Worm (Caenorhabditis elegans) whole organism, L2 larva: ENCODE results near the gene clec-148.

Experiments used
- C34F6.9 ChIP-seq: fragments of 150-350 bp; optimal IDR thresholded peaks from 2 replicates; lab custom pipeline; 2014; ENCODE audit warnings: missing biosample characterization, missing genetic modification characterization
- F13H6.1 ChIP-seq: sonication (generic microtip); optimal IDR thresholded peaks from 2 replicates; lab custom pipeline; 2016; ENCODE audit warnings: missing genetic modification characterization, missing compliant biosample characterization
- R02D3.7 ChIP-seq: fragments of 150-350 bp; optimal IDR thresholded peaks from 2 replicates; lab custom pipeline; 2014; ENCODE audit warnings: missing biosample characterization, missing genetic modification characterization
- Y55F3AM.14 ChIP-seq: fragments of 200-800 bp; sonication (Bioruptor generic); optimal IDR thresholded peaks from 2 replicates; lab custom pipeline; 2018; ENCODE audit warnings: mild to moderate bottlenecking, missing genetic modification characterization, missing compliant biosample characterization
- ZK546.5 ChIP-seq: sonication (generic microtip); optimal IDR thresholded peaks from 2 replicates; lab custom pipeline; 2017; ENCODE audit warnings: missing biosample characterization, missing genetic modification characterization
- alr-1 ChIP-seq: fragments of 150-350 bp; optimal IDR thresholded peaks from 2 replicates; lab custom pipeline; 2014; ENCODE audit warnings: missing biosample characterization, missing genetic modification characterization
- ama-1 ChIP-seq: fragments of 150-350 bp; optimal IDR thresholded peaks from 2 replicates; lab custom pipeline; 2018; ENCODE audit warnings: inconsistent platforms
- blmp-1 ChIP-seq: sonication (generic microtip); optimal IDR thresholded peaks from 2 replicates; lab custom pipeline; 2017; ENCODE audit warnings: missing genetic modification characterization, mild to moderate bottlenecking, missing compliant biosample characterization, antibody characterized with exemption, moderate library complexity; ENCODE audit not compliant: insufficient read depth
- ceh-16 ChIP-seq: fragments of 150-350 bp; optimal IDR thresholded peaks from 2 replicates; lab custom pipeline; 2014; ENCODE audit warnings: missing biosample characterization, missing genetic modification characterization
- ceh-82 ChIP-seq: fragments of 150-350 bp; optimal IDR thresholded peaks from 2 replicates; lab custom pipeline; 2014; ENCODE audit warnings: missing biosample characterization, missing genetic modification characterization
- dmd-4 ChIP-seq: sonication (generic microtip); optimal IDR thresholded peaks from 2 replicates; lab custom pipeline; 2017; ENCODE audit warnings: missing biosample characterization, missing genetic modification characterization
- egl-27 ChIP-seq: sonication (generic microtip); optimal IDR thresholded peaks from 3 replicates; lab custom pipeline; 2017; ENCODE audit warnings: missing biosample characterization, missing genetic modification reagents, missing genetic modification characterization
- elt-1 ChIP-seq: fragments of 150-350 bp; optimal IDR thresholded peaks from 2 replicates; lab custom pipeline; 2014; ENCODE audit warnings: missing biosample characterization, missing genetic modification characterization
- fos-1 ChIP-seq: fragments of 150-350 bp; optimal IDR thresholded peaks from 2 replicates; lab custom pipeline; 2014; ENCODE audit warnings: missing biosample characterization, missing genetic modification characterization
- gmeb-1 ChIP-seq: fragments of 150-350 bp; optimal IDR thresholded peaks from 2 replicates; lab custom pipeline; 2014; ENCODE audit warnings: missing biosample characterization, missing genetic modification characterization
- lin-11 ChIP-seq: fragments of 150-350 bp; sonication (generic microtip); optimal IDR thresholded peaks from 2 replicates; lab custom pipeline; 2014; ENCODE audit warnings: missing biosample characterization, missing genetic modification characterization, inconsistent platforms, mixed read lengths
- lin-13 ChIP-seq: fragments of 150-350 bp; optimal IDR thresholded peaks from 2 replicates; lab custom pipeline; 2014; ENCODE audit warnings: missing biosample characterization, missing genetic modification reagents, missing genetic modification characterization
- lsy-2 ChIP-seq, 2 experiments: fragments of 150-350 bp in 1 of 2; sonication (generic microtip) in 1 of 2; optimal IDR thresholded peaks; 2 replicates each; lab custom pipeline; 2014 to 2017; ENCODE audit warnings: missing biosample characterization in 2 of 2, missing genetic modification characterization in 2 of 2
- mab-5 ChIP-seq: fragments of 150-350 bp; optimal IDR thresholded peaks from 2 replicates; lab custom pipeline; 2014; ENCODE audit warnings: missing biosample characterization, missing genetic modification characterization
- mbf-1 ChIP-seq: sonication (generic microtip); optimal IDR thresholded peaks from 2 replicates; lab custom pipeline; 2017; ENCODE audit warnings: missing biosample characterization, missing genetic modification characterization
- mdl-1 ChIP-seq, 2 experiments: fragments of 150-350 bp in 1 of 2; sonication (generic microtip) in 1 of 2; optimal IDR thresholded peaks; 2 replicates each; lab custom pipeline; 2017; ENCODE audit warnings: missing biosample characterization in 2 of 2, missing genetic modification characterization in 2 of 2
- nhr-10 ChIP-seq: sonication (generic microtip); optimal IDR thresholded peaks from 2 replicates; lab custom pipeline; 2017; ENCODE audit warnings: missing biosample characterization, missing genetic modification characterization
- nhr-11 ChIP-seq: fragments of 150-350 bp; optimal IDR thresholded peaks from 2 replicates; lab custom pipeline; 2014; ENCODE audit warnings: missing biosample characterization, missing genetic modification characterization
- nhr-12 ChIP-seq: fragments of 150-350 bp; optimal IDR thresholded peaks from 2 replicates; lab custom pipeline; 2014; ENCODE audit warnings: missing biosample characterization, missing genetic modification characterization
- nhr-21 ChIP-seq: fragments of 150-350 bp; optimal IDR thresholded peaks from 2 replicates; lab custom pipeline; 2014; ENCODE audit warnings: missing biosample characterization, missing genetic modification characterization
- nhr-23 ChIP-seq: fragments of 150-350 bp; optimal IDR thresholded peaks from 2 replicates; lab custom pipeline; 2014; ENCODE audit warnings: missing biosample characterization, missing genetic modification reagents, missing genetic modification characterization
- nhr-237 ChIP-seq: fragments of 150-350 bp; optimal IDR thresholded peaks from 2 replicates; lab custom pipeline; 2014; ENCODE audit warnings: missing biosample characterization, missing genetic modification characterization
- nhr-25 ChIP-seq: fragments of 150-350 bp; sonication (generic microtip); optimal IDR thresholded peaks from 3 replicates; lab custom pipeline; 2014; ENCODE audit warnings: missing biosample characterization, missing genetic modification characterization
- nhr-6 ChIP-seq: fragments of 150-350 bp; optimal IDR thresholded peaks from 2 replicates; lab custom pipeline; 2014; ENCODE audit warnings: missing biosample characterization, missing genetic modification characterization
- nhr-77 ChIP-seq: fragments of 150-350 bp; optimal IDR thresholded peaks from 2 replicates; lab custom pipeline; 2014; ENCODE audit warnings: missing biosample characterization, missing genetic modification characterization
- sma-3 ChIP-seq: sonication (generic microtip); optimal IDR thresholded peaks from 2 replicates; lab custom pipeline; 2016; ENCODE audit warnings: missing genetic modification reagents, missing genetic modification characterization, missing compliant biosample characterization
- unc-39 ChIP-seq: fragments of 150-350 bp; optimal IDR thresholded peaks from 2 replicates; lab custom pipeline; 2014; ENCODE audit warnings: missing biosample characterization, missing genetic modification characterization
- unc-55 ChIP-seq: fragments of 150-350 bp; sonication (generic microtip); optimal IDR thresholded peaks from 3 replicates; lab custom pipeline; 2014; ENCODE audit warnings: missing biosample characterization, missing genetic modification reagents, missing genetic modification characterization
- ztf-1 ChIP-seq: fragments of 200-800 bp; sonication (Bioruptor generic); conservative IDR thresholded peaks from 2 replicates; pipeline ENCODE4 v1.3.6; 2022; ENCODE audit warnings: missing genetic modification characterization, missing compliant biosample characterization
- ztf-11 ChIP-seq: sonication (generic microtip); optimal IDR thresholded peaks from 2 replicates; lab custom pipeline; 2017; ENCODE audit warnings: missing biosample characterization, missing genetic modification characterization

clec-148 gene

ce11 chrIII:175733-176132, at the start of gene clec-148:
Gene clec-148 (minus strand): TSS chrIII:175833.
- TF ChIP-seq fos-1 (tag; lab: Kevin White, UChicago) = peak; percentile 53
- no peak for TF ChIP-seq gmeb-1 (tag; lab: Kevin White, UChicago)

- TF ChIP-seq Y55F3AM.14 = no peak
- TF ChIP-seq ceh-82 = no peak
These were observed 46.9 kb upstream of the clec-148 start for ce11 chrIII:222508-222907.

ce11 chrIII:220368-220767, 44.7 kb upstream of the clec-148 start:
- TF ChIP-seq dmd-4 (tag; lab: Kevin White, UChicago) (no peak), lin-11 (tag; lab: Kevin White, UChicago) (no peak), unc-55 (GFP tag; lab: Kevin White, UChicago) (peak; percentile 55), nhr-25 (tag; lab: Kevin White, UChicago) (no peak), ztf-11 (tag; lab: Kevin White, UChicago) (no peak), unc-39 (tag; lab: Kevin White, UChicago) (no peak), alr-1 (tag; lab: Kevin White, UChicago) (no peak), nhr-11 (tag; lab: Kevin White, UChicago) (no peak), F13H6.1 (tag; lab: Kevin White, UChicago) (peak; percentile 23), C34F6.9 (tag; lab: Kevin White, UChicago) (peak; percentile 3)

- TF ChIP-seq nhr-12 (tag; lab: Kevin White, UChicago) = no peak
- no peak for TF ChIP-seq egl-27
- TF ChIP-seq nhr-77 = no peak
- no peak for TF ChIP-seq mbf-1 (tag; lab: Kevin White, UChicago)
- no peak for TF ChIP-seq nhr-237 (tag; lab: Kevin White, UChicago)
- no peak for TF ChIP-seq nhr-10
- TF ChIP-seq gmeb-1 (tag; lab: Kevin White, UChicago) = no peak
- no peak for TF ChIP-seq lin-11 (tag; lab: Kevin White, UChicago)
- no peak for TF ChIP-seq nhr-21 (tag; lab: Kevin White, UChicago)
- TF ChIP-seq unc-55 (GFP tag; lab: Kevin White, UChicago) = no peak
- no peak for TF ChIP-seq ceh-82
- no peak for TF ChIP-seq ceh-16 (tag; lab: Kevin White, UChicago)
- no peak for TF ChIP-seq nhr-6 (tag; lab: Kevin White, UChicago)
- no peak for TF ChIP-seq sma-3 (GFP tag; lab: Kevin White, UChicago)
- TF ChIP-seq mab-5 (tag; lab: Kevin White, UChicago) = no peak
- TF ChIP-seq fos-1 (tag; lab: Kevin White, UChicago) = no peak
These were observed 35.8 kb upstream of the clec-148 start for ce11 chrIII:211387-211786.

- no peak for TF ChIP-seq lin-13 (GFP tag; lab: Kevin White, UChicago)
- TF ChIP-seq R02D3.7 = no peak
- TF ChIP-seq F13H6.1 (tag; lab: Kevin White, UChicago) = no peak
- TF ChIP-seq nhr-25 (tag; lab: Kevin White, UChicago) = no peak
- no peak for TF ChIP-seq alr-1 (tag; lab: Kevin White, UChicago)
- no peak for TF ChIP-seq mdl-1 (tag; optimal IDR thresholded peaks at IDR 0.05; lab: Kevin White, UChicago)
- no peak for TF ChIP-seq Y55F3AM.14
- TF ChIP-seq ztf-1 (GFP tag; lab: Robert Waterston, UW) = no peak
These were observed 34.1 kb upstream of the clec-148 start, which contains the start of gene klp-20 for ce11 chrIII:209695-210091. Gene klp-20 (plus strand): TSS chrIII:209992.

ce11 chrIII:208793-209694, 33.4 kb upstream of the clec-148 start:
- TF ChIP-seq nhr-23 (tag; lab: Kevin White, UChicago) = no peak
- TF ChIP-seq Y55F3AM.14 = no peak
- TF ChIP-seq unc-55 (GFP tag; lab: Kevin White, UChicago) = no peak
- no peak for TF ChIP-seq lsy-2 (tag; optimal IDR thresholded peaks at IDR 0.05; lab: Kevin White, UChicago)
- no peak for TF ChIP-seq nhr-25 (tag; lab: Kevin White, UChicago)
- TF ChIP-seq blmp-1 (tag; lab: Kevin White, UChicago) = no peak
- no peak for TF ChIP-seq nhr-12 (tag; lab: Kevin White, UChicago)
- TF ChIP-seq egl-27 = no peak
- no peak for TF ChIP-seq ama-1 (lab: Kevin White, UChicago)
- no peak for TF ChIP-seq C34F6.9 (tag; lab: Kevin White, UChicago)
- no peak for TF ChIP-seq ZK546.5 (tag; lab: Kevin White, UChicago)
- no peak for TF ChIP-seq nhr-6 (tag; lab: Kevin White, UChicago)
- TF ChIP-seq elt-1 (tag; lab: Kevin White, UChicago) = no peak
- TF ChIP-seq lin-13 (GFP tag; lab: Kevin White, UChicago) = no peak
